Worm (Caenorhabditis elegans): Measurements from ENCODE around the gene crn-3.

Gene crn-3

DNA sequence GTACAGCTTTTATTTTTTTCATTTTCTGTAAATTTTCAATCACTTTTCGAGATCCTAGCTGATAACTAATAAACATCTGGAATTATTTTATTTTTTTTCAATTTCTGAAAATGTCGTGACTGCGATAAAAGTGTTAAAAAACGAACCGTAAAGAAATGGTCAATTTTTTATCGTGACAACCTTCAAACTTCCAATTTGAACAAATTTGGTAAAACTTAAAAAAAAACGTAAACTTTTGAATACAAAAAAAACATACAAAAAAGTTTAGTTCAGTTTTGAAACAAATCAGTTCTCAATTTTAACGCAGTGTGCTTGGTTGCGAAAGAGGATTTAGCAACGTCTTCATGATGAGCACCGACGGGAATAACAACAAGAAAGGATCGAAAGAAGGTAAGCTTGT, 15.9 kb upstream of the crn-3 start, which contains the start of gene C06A1.3:
Gene C06A1.3 (plus strand): TSS at position 301 of the 400 bp plus-strand sequence.
- no peak for TF ChIP-seq F37D6.2 (tag; optimal IDR thresholded peaks at IDR 0.05)
- no peak for TF ChIP-seq snpc-1.2 (GFP tag; IDR thresholded peaks at IDR 0.05)
- TF ChIP-seq sdz-12 (GFP tag; optimal IDR thresholded peaks at IDR 0.05): no peak
- no peak for TF ChIP-seq hlh-30 (tag; optimal IDR thresholded peaks at IDR 0.05; ENCODE audit: insufficient read depth)
- no peak for TF ChIP-seq zip-2 (tag; optimal IDR thresholded peaks at IDR 0.05)

ce11 chrII:10574177-10574576, 13.7 kb upstream of the crn-3 start:
- TF ChIP-seq ceh-20 (GFP tag; IDR thresholded peaks at IDR 0.05): no peak
- peak; percentile 60 for TF ChIP-seq lin-38 (GFP tag; IDR thresholded peaks at IDR 0.05)
- 0 out of 4 replicates have a peak, but pooled peaks of 1 of the 2 experiments have one; percentile 16 for TF ChIP-seq madf-5 (GFP tag; IDR thresholded peaks at IDR 0.05)
- TF ChIP-seq duxl-1 (tag; optimal IDR thresholded peaks at IDR 0.05; ENCODE audit: poor library complexity): peak; percentile 21
- TF ChIP-seq F44E2.7 (GFP tag; IDR thresholded peaks at IDR 0.05): no peak

- TF ChIP-seq daf-19 (GFP tag; conservative IDR thresholded peaks at IDR 0.05): no peak
- no peak for TF ChIP-seq rbr-2 (tag; optimal IDR thresholded peaks at IDR 0.05)
- peak; percentile 59 for TF ChIP-seq mes-2 (tag; optimal IDR thresholded peaks at IDR 0.05; ENCODE audit: poor library complexity, severe bottlenecking)
- TF ChIP-seq T20F7.1 (GFP tag; optimal IDR thresholded peaks at IDR 0.05): peak; percentile 93
- peak in 1 of 2 experiments; percentile 76 for TF ChIP-seq lsy-2 (tag; optimal IDR thresholded peaks at IDR 0.05)
- peak; percentile 74 for TF ChIP-seq dpl-1 (GFP tag; optimal IDR thresholded peaks at IDR 0.05)
- TF ChIP-seq Y48G9A.11 (GFP tag; IDR thresholded peaks at IDR 0.05): peak; percentile 95
- peak; percentile 51 for TF ChIP-seq R02D3.7 (tag; optimal IDR thresholded peaks at IDR 0.05)
Observed at ce11 chrII:10578843-10579430, 8.9 kb upstream of the crn-3 start, which contains the start of gene rpb-6. TSS of gene rpb-6 (plus strand) at chrII:10579380.

DNA sequence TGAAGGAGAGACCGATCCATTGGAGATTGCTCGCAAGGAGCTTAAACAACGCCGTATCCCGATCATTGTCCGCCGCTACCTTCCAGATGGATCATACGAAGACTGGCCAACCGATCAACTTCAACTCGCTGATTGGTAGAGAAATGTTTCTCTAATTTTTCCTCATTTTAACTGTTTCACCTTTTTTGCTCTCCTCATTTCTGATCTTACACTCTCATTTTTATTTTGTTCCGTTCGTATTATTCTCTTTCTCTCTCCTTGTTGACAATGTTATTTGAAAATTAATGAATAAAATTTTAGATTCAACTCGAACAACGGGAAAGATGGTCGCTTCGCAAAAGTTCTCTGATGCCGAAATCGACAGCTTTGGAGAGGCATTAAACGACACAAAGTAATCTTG, 8.2 kb upstream of the crn-3 start, which contains the start of gene dohh-1:
Gene dohh-1 (plus strand): TSS at position 301 of the 400 bp plus-strand sequence.
- no peak for TF ChIP-seq mep-1 (tag; optimal IDR thresholded peaks at IDR 0.05)
- no peak for TF ChIP-seq lin-39 (tag; optimal IDR thresholded peaks at IDR 0.05)
- TF ChIP-seq mxl-3 (GFP tag; optimal IDR thresholded peaks at IDR 0.05): no peak
- no peak for TF ChIP-seq daf-8 (GFP tag; IDR thresholded peaks at IDR 0.05)
- no peak for TF ChIP-seq Y75B8A.6 (GFP tag; IDR thresholded peaks at IDR 0.05)
- no peak for TF ChIP-seq snpc-4 (tag; optimal IDR thresholded peaks at IDR 0.05)
- no peak for TF ChIP-seq cey-2 (tag; optimal IDR thresholded peaks at IDR 0.05; ENCODE audit: borderline replicate concordance, insufficient read depth)
- TF ChIP-seq mes-2 (tag; optimal IDR thresholded peaks at IDR 0.05; ENCODE audit: poor library complexity, severe bottlenecking): no peak
- TF ChIP-seq hmg-1.1 (GFP tag; IDR thresholded peaks at IDR 0.05): no peak
- no peak for TF ChIP-seq mdl-1 (tag; optimal IDR thresholded peaks at IDR 0.05)
- no peak for TF ChIP-seq fkh-10 (GFP tag; optimal IDR thresholded peaks at IDR 0.05)
- no peak for TF ChIP-seq rbr-2 (tag; optimal IDR thresholded peaks at IDR 0.05)
- TF ChIP-seq nhr-76 (tag; optimal IDR thresholded peaks at IDR 0.05): no peak
- no peak for TF ChIP-seq lim-7 (GFP tag; IDR thresholded peaks at IDR 0.05)
- no peak for TF ChIP-seq ceh-62 (tag; optimal IDR thresholded peaks at IDR 0.05)
- TF ChIP-seq unc-62 (GFP tag; optimal IDR thresholded peaks at IDR 0.05 in 1 of 2): no peak
- no peak for TF ChIP-seq unc-62 (tag; optimal IDR thresholded peaks at IDR 0.05)
- no peak for TF ChIP-seq aha-1 (tag)
- no peak for TF ChIP-seq Y48G9A.11 (GFP tag; IDR thresholded peaks at IDR 0.05)
- no peak for TF ChIP-seq fos-1 (tag; optimal IDR thresholded peaks at IDR 0.05)

Data from whole organism, L4 larva.